Fruit fly (Drosophila melanogaster) whole organism, pupa: Measurements from ENCODE around the gene CG10096.

Experiments used
- CG14655 ChIP-seq: fragments of 200-800 bp; sonication (Bioruptor generic); optimal IDR thresholded peaks from 3 replicates; lab custom pipeline; 2017; ENCODE audit warnings: mild to moderate bottlenecking, missing biosample characterization, missing genetic modification reagents, missing genetic modification characterization
- CG34367 ChIP-seq: fragments of 200-800 bp; sonication (Bioruptor generic); optimal IDR thresholded peaks from 2 replicates; lab custom pipeline; 2018; ENCODE audit warnings: missing biosample characterization, mild to moderate bottlenecking, missing genetic modification characterization
- CG4496 ChIP-seq: fragments of 200-800 bp; sonication (Bioruptor generic); IDR thresholded peaks from 3 replicates; pipeline ENCODE4 v1.3.6; 2022; ENCODE audit warnings: missing biosample characterization, missing genetic modification characterization
- CG8159 ChIP-seq: fragments of 200-800 bp; sonication (Bioruptor generic); optimal IDR thresholded peaks from 3 replicates; lab custom pipeline; 2018; ENCODE audit warnings: missing biosample characterization, mild to moderate bottlenecking, missing genetic modification characterization, moderate library complexity
- Ets98B ChIP-seq: fragments of 200-800 bp; sonication (Bioruptor generic); IDR thresholded peaks from 2 replicates; pipeline ENCODE4 v1.3.6; 2022; ENCODE audit warnings: missing biosample characterization, missing genetic modification characterization
- Pif1B ChIP-seq: fragments of 200-800 bp; sonication (Bioruptor generic); optimal IDR thresholded peaks from 3 replicates; lab custom pipeline; 2016; ENCODE audit warnings: missing biosample characterization, missing genetic modification characterization
- fd96Ca ChIP-seq: fragments of 200-800 bp; sonication (Bioruptor generic); IDR thresholded peaks from 3 replicates; pipeline ENCODE4 v1.3.6; 2022; ENCODE audit warnings: missing biosample characterization, missing genetic modification characterization

DNA sequence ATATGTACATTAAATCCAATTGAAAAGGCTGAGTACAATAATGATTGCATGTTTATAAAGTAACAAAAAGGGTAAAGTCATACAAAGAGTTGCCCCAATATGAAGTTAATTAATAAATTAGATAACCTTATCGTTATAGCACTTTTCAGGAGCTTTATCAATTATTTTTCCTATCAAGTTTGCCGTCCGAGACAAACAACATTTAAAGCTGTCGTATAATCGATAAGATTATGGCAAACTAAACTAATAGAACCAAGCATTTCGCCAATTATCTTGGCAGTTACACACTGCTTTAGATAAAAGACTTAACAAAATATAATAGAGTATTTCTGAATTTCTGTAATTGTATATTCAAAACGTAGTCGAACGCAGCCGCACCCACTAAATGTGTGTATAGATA lies 9.4 kb upstream of the CG10096 start:
- TF ChIP-seq CG14655 (GFP tag; lab: Kevin White, UChicago): no peak
- no peak for TF ChIP-seq Pif1B (GFP tag; lab: Kevin White, UChicago)
- TF ChIP-seq CG4496 (GFP tag; lab: Robert Waterston, UW): no peak
- no peak for TF ChIP-seq CG8159 (tag; lab: Kevin White, UChicago)
- TF ChIP-seq fd96Ca (GFP tag; lab: Robert Waterston, UW): no peak
- no peak for TF ChIP-seq CG34367
- TF ChIP-seq Ets98B: no peak
